Worm (Caenorhabditis elegans) whole organism, L4 larva: ENCODE results near the gene vps-52.

ENCODE experiments used
- F26F4.8 ChIP-seq: fragments of 200-800 bp; sonication (Bioruptor generic); conservative IDR thresholded peaks from 2 replicates; pipeline ENCODE4 v1.3.6; 2022; ENCODE audit warnings: missing genetic modification characterization, missing compliant biosample characterization
- F49E8.2 ChIP-seq: sonication (generic microtip); optimal IDR thresholded peaks from 2 replicates; lab custom pipeline; 2016; ENCODE audit warnings: missing compliant biosample characterization, mild to moderate bottlenecking, missing genetic modification characterization, borderline replicate concordance
- R02D3.7 ChIP-seq: fragments of 150-350 bp; sonication (generic microtip); optimal IDR thresholded peaks from 3 replicates; lab custom pipeline; 2014; ENCODE audit warnings: missing biosample characterization, missing genetic modification characterization
- Y105C5A.15 ChIP-seq: fragments of 200-800 bp; sonication (Bioruptor generic); IDR thresholded peaks from 2 replicates; pipeline ENCODE4 v1.3.6; 2022; ENCODE audit warnings: missing genetic modification characterization, missing compliant biosample characterization
- Y5F2A.4 ChIP-seq: fragments of 200-800 bp; sonication (Bioruptor generic); optimal IDR thresholded peaks from 2 replicates; lab custom pipeline; 2018; ENCODE audit warnings: mild to moderate bottlenecking, missing genetic modification characterization, missing compliant biosample characterization
- aha-1 ChIP-seq: fragments of 150-350 bp; peaks from one replicate; lab custom pipeline; 2014; ENCODE audit warnings: missing biosample characterization, missing genetic modification characterization
- ama-1 ChIP-seq: fragments of 150-350 bp; optimal IDR thresholded peaks from 2 replicates; lab custom pipeline; 2014; ENCODE audit warnings: inconsistent platforms, mixed read lengths
- ceh-28 ChIP-seq: fragments of 150-350 bp; optimal IDR thresholded peaks from 2 replicates; lab custom pipeline; 2014; ENCODE audit warnings: missing biosample characterization, missing genetic modification reagents, missing genetic modification characterization
- ceh-44 ChIP-seq: fragments of 200-800 bp; sonication (Bioruptor generic); IDR thresholded peaks from 2 replicates; pipeline ENCODE4 v1.3.6; 2022; ENCODE audit warnings: missing genetic modification reagents, missing genetic modification characterization, missing compliant biosample characterization
- ces-1 ChIP-seq: fragments of 150-350 bp; sonication (generic microtip); optimal IDR thresholded peaks from 4 replicates; lab custom pipeline; 2014; ENCODE audit warnings: missing biosample characterization, missing genetic modification reagents, missing genetic modification characterization
- daf-16 ChIP-seq, 3 experiments: sonication (generic microtip); optimal IDR thresholded peaks; 2 replicates each; lab custom pipeline; 2016 to 2017; ENCODE audit warnings: missing genetic modification characterization in 3 of 3, missing genetic modification reagents in 3 of 3, mild to moderate bottlenecking in 2 of 3, missing compliant biosample characterization in 2 of 3, missing biosample characterization in 1 of 3, moderate library complexity in 1 of 3
- dmd-6 ChIP-seq: fragments of 200-800 bp; sonication (Bioruptor generic); IDR thresholded peaks from 2 replicates; pipeline ENCODE4 v1.3.6; 2022; ENCODE audit warnings: missing genetic modification reagents, missing genetic modification characterization, missing compliant biosample characterization
- dmd-9 ChIP-seq: fragments of 200-800 bp; sonication (Bioruptor generic); IDR thresholded peaks from 2 replicates; pipeline ENCODE4 v1.3.6; 2022; ENCODE audit warnings: missing genetic modification reagents, missing genetic modification characterization, missing compliant biosample characterization
- dpl-1 ChIP-seq: fragments of 150-350 bp; optimal IDR thresholded peaks from 2 replicates; lab custom pipeline; 2014; ENCODE audit warnings: missing biosample characterization, missing genetic modification reagents, missing genetic modification characterization
- dve-1 ChIP-seq: sonication (generic microtip); optimal IDR thresholded peaks from 2 replicates; lab custom pipeline; 2017; ENCODE audit warnings: antibody characterized with exemption, mild to moderate bottlenecking, missing genetic modification characterization, missing compliant biosample characterization; ENCODE audit not compliant: insufficient read depth
- egl-43 ChIP-seq: fragments of 200-800 bp; sonication (Bioruptor generic); IDR thresholded peaks from 2 replicates; pipeline ENCODE4 v1.3.6; 2022; ENCODE audit warnings: missing genetic modification reagents, missing genetic modification characterization, missing compliant biosample characterization
- gei-8 ChIP-seq: fragments of 200-800 bp; sonication (Bioruptor generic); optimal IDR thresholded peaks from 2 replicates; lab custom pipeline; 2018; ENCODE audit warnings: mild to moderate bottlenecking, missing genetic modification characterization, missing compliant biosample characterization
- hlh-11 ChIP-seq: fragments of 200-800 bp; sonication (Bioruptor generic); optimal IDR thresholded peaks from 2 replicates; lab custom pipeline; 2018; ENCODE audit warnings: mild to moderate bottlenecking, missing genetic modification characterization, missing compliant biosample characterization
- hmg-1.1 ChIP-seq: fragments of 200-800 bp; sonication (Bioruptor generic); IDR thresholded peaks from 2 replicates; pipeline ENCODE4 v1.3.6; 2022; ENCODE audit warnings: missing genetic modification reagents, missing genetic modification characterization, missing compliant biosample characterization
- jun-1 ChIP-seq: fragments of 150-350 bp; optimal IDR thresholded peaks from 2 replicates; lab custom pipeline; 2014; ENCODE audit warnings: missing biosample characterization, missing genetic modification reagents, missing genetic modification characterization
- lin-1 ChIP-seq: fragments of 200-800 bp; sonication (Bioruptor generic); IDR thresholded peaks from 2 replicates; pipeline ENCODE4 v1.3.6; 2022; ENCODE audit warnings: missing genetic modification reagents, missing genetic modification characterization, missing compliant biosample characterization
- lin-13 ChIP-seq: fragments of 150-350 bp; optimal IDR thresholded peaks from 2 replicates; lab custom pipeline; 2014; ENCODE audit warnings: missing biosample characterization, missing genetic modification reagents, missing genetic modification characterization
- lsy-2 ChIP-seq, 2 experiments: fragments of 150-350 bp in 1 of 2; sonication (generic microtip) in 1 of 2; optimal IDR thresholded peaks; 2 replicates each; lab custom pipeline; 2014 to 2017; ENCODE audit warnings: missing biosample characterization in 2 of 2, missing genetic modification characterization in 2 of 2
- madf-9 ChIP-seq: fragments of 200-800 bp; sonication (Bioruptor generic); conservative IDR thresholded peaks from 2 replicates; pipeline ENCODE4 v1.3.6; 2022; ENCODE audit warnings: missing genetic modification reagents, missing genetic modification characterization, missing compliant biosample characterization
- mdl-1 ChIP-seq, 2 experiments: fragments of 150-350 bp in 1 of 2; sonication (generic microtip) in 1 of 2; optimal IDR thresholded peaks; 2 replicates each; lab custom pipeline; 2014 to 2017; ENCODE audit warnings: missing biosample characterization in 2 of 2, missing genetic modification characterization in 2 of 2
- mxl-2 ChIP-seq: fragments of 200-800 bp; sonication (Bioruptor generic); conservative IDR thresholded peaks from 2 replicates; pipeline ENCODE4 v1.3.6; 2022; ENCODE audit warnings: missing genetic modification reagents, missing genetic modification characterization, missing compliant biosample characterization
- mxl-3 ChIP-seq: fragments of 200-800 bp; sonication (Bioruptor generic); optimal IDR thresholded peaks from 2 replicates; lab custom pipeline; 2018; ENCODE audit warnings: mild to moderate bottlenecking, missing genetic modification characterization, missing compliant biosample characterization
- nhr-10 ChIP-seq: fragments of 150-350 bp; optimal IDR thresholded peaks from 2 replicates; lab custom pipeline; 2014; ENCODE audit warnings: missing biosample characterization, missing genetic modification characterization
- nhr-11 ChIP-seq: fragments of 150-350 bp; optimal IDR thresholded peaks from 2 replicates; lab custom pipeline; 2014; ENCODE audit warnings: missing biosample characterization, missing genetic modification characterization
- nhr-111 ChIP-seq: fragments of 200-800 bp; sonication (Bioruptor generic); optimal IDR thresholded peaks from 2 replicates; lab custom pipeline; 2018; ENCODE audit warnings: mild to moderate bottlenecking, missing genetic modification characterization, missing compliant biosample characterization
- nhr-41 ChIP-seq: fragments of 200-800 bp; sonication (Bioruptor generic); IDR thresholded peaks from 2 replicates; pipeline ENCODE4 v1.3.6; 2022; ENCODE audit warnings: missing genetic modification reagents, missing genetic modification characterization, missing compliant biosample characterization
- nhr-77 ChIP-seq: fragments of 150-350 bp; optimal IDR thresholded peaks from 2 replicates; lab custom pipeline; 2014; ENCODE audit warnings: missing biosample characterization, missing genetic modification characterization
- pha-4 ChIP-seq, 2 experiments: fragments of 150-350 bp in 1 of 2; fragments of 200-800 bp in 1 of 2; sonication (Bioruptor generic) in 1 of 2; IDR thresholded peaks in 1 of 2; optimal IDR thresholded peaks in 1 of 2; 2 replicates each; pipeline versions ENCODE4 v1.3.6 to Lab custom; 2014 to 2022; ENCODE audit warnings: missing genetic modification characterization in 2 of 2, missing genetic modification reagents in 2 of 2, missing biosample characterization in 1 of 2, missing compliant biosample characterization in 1 of 2
- php-3 ChIP-seq: fragments of 200-800 bp; sonication (Bioruptor generic); IDR thresholded peaks from 2 replicates; pipeline ENCODE4 v1.3.6; 2022; ENCODE audit warnings: missing genetic modification reagents, missing genetic modification characterization, missing compliant biosample characterization
- pqm-1 ChIP-seq: sonication (generic microtip); optimal IDR thresholded peaks from 2 replicates; lab custom pipeline; 2017; ENCODE audit warnings: missing biosample characterization, missing genetic modification characterization
- skn-1 ChIP-seq: fragments of 150-350 bp; optimal IDR thresholded peaks from 2 replicates; lab custom pipeline; 2014; ENCODE audit warnings: missing biosample characterization, missing genetic modification characterization
- snpc-1.2 ChIP-seq: fragments of 200-800 bp; sonication (Bioruptor generic); IDR thresholded peaks from 2 replicates; pipeline ENCODE4 v1.3.6; 2022; ENCODE audit warnings: missing genetic modification reagents, missing genetic modification characterization, missing compliant biosample characterization
- snpc-4 ChIP-seq: fragments of 150-350 bp; optimal IDR thresholded peaks from 2 replicates; lab custom pipeline; 2014; ENCODE audit warnings: missing biosample characterization, missing genetic modification characterization
- tra-1 ChIP-seq: fragments of 200-800 bp; sonication (Bioruptor generic); IDR thresholded peaks from 2 replicates; pipeline ENCODE4 v1.3.6; 2022; ENCODE audit warnings: missing genetic modification reagents, missing genetic modification characterization, missing compliant biosample characterization
- unc-62 ChIP-seq, 3 experiments: fragments of 150-350 bp in 1 of 3; sonication (generic microtip); optimal IDR thresholded peaks in 2 of 3; peaks in 1 of 3; 1 replicate in 1 of 3; 2 replicates in 2 of 3; lab custom pipeline; 2014 to 2017; ENCODE audit warnings: missing biosample characterization in 3 of 3, missing genetic modification characterization in 3 of 3, missing genetic modification reagents in 3 of 3, missing genotype in 1 of 3
- zag-1 ChIP-seq: fragments of 150-350 bp; optimal IDR thresholded peaks from 2 replicates; lab custom pipeline; 2014; ENCODE audit warnings: missing biosample characterization, missing genetic modification characterization
- zip-11 ChIP-seq: fragments of 200-800 bp; sonication (Bioruptor generic); IDR thresholded peaks from 2 replicates; pipeline ENCODE4 v1.3.6; 2022; ENCODE audit warnings: missing genetic modification characterization, missing compliant biosample characterization
- zip-2 ChIP-seq: fragments of 150-350 bp; optimal IDR thresholded peaks from 2 replicates; lab custom pipeline; 2014; ENCODE audit warnings: missing biosample characterization, missing genetic modification characterization
- ztf-11 ChIP-seq: fragments of 150-350 bp; optimal IDR thresholded peaks from 2 replicates; lab custom pipeline; 2014; ENCODE audit warnings: missing biosample characterization, missing genetic modification characterization

vps-52 gene

ce11 chrX:7573172-7573571, 8.0 kb downstream of the vps-52 start:
- TF ChIP-seq aha-1 (tag; lab: Kevin White, UChicago) (peak; percentile 5), Y5F2A.4 (GFP tag; lab: Kevin White, UChicago) (no peak)

DNA sequence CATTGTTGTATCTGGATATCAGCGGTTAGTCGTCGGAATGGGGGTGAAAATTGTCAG, 8.3 kb downstream of the vps-52 start, which contains the start of the genes unc-98 and F08C6.18:
Gene unc-98 (minus strand): TSS at position 48 of the 57 bp plus-strand sequence.
Gene F08C6.18 (minus strand): TSS at position 57 of the 57 bp plus-strand sequence.
- TF ChIP-seq nhr-77 (tag; lab: Kevin White, UChicago) (no peak), madf-9 (GFP tag; lab: Robert Waterston, UW) (no peak), F49E8.2 (no peak), dmd-9 (GFP tag; lab: Robert Waterston, UW) (no peak), unc-62 (GFP tag; optimal IDR thresholded peaks at IDR 0.05 in 1 of 2; lab: Kevin White, UChicago) (no peak), unc-62 (tag; optimal IDR thresholded peaks at IDR 0.05; lab: Kevin White, UChicago) (no peak), gei-8 (no peak)

DNA sequence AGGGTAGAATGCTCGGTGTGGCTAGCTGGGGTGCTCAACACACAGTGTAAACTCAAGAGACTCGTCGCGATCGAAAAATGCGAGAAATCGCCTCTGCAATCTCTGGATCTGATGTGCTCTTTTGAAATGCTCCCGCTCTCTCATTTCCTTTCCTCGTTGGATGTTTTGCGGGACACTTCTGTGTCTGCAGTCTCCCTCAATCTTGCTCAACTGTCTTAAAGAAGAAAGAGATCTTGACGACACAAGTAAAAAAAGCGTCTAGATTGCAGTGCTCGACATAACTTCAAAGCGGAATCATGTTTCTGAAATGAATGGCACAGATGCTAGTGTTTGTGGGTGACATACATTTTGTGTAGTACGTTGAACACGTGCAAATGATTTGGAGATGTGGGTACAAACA, 8.5 kb downstream of the vps-52 start:
- TF ChIP-seq ceh-44 (GFP tag; lab: Robert Waterston, UW) (no peak), lin-13 (no peak), ztf-11 (tag; lab: Kevin White, UChicago) (no peak), egl-43 (GFP tag; lab: Robert Waterston, UW) (no peak), dve-1 (tag; lab: Kevin White, UChicago) (no peak), R02D3.7 (tag; lab: Kevin White, UChicago) (no peak), daf-16 (GFP tag; optimal IDR thresholded peaks at IDR 0.05; lab: Kevin White, UChicago) (peak in 1 of 2 experiments; percentile 45), daf-16 (tag; optimal IDR thresholded peaks at IDR 0.05; lab: Kevin White, UChicago) (no peak), jun-1 (no peak), pqm-1 (tag; lab: Kevin White, UChicago) (no peak), hlh-11 (tag; lab: Kevin White, UChicago) (peak; percentile 45), hmg-1.1 (GFP tag; lab: Robert Waterston, UW) (peak; percentile 37; the same call in 1 of the 2 replicates), madf-9 (GFP tag; lab: Robert Waterston, UW) (no peak; the same call in 1 of the 2 replicates), nhr-11 (tag; lab: Kevin White, UChicago) (peak; percentile 51), mxl-2 (no peak)
- TF ChIP-seq, all 104 proteins: peak for 4

ce11 chrX:7575939-7576338, 10.8 kb downstream of the vps-52 start:
- TF ChIP-seq hlh-11 (tag; lab: Kevin White, UChicago) (peak; percentile 76), dve-1 (tag; lab: Kevin White, UChicago) (peak; percentile 76), mdl-1 (tag; optimal IDR thresholded peaks at IDR 0.05; lab: Kevin White, UChicago) (peak in 1 of 2 experiments; percentile 41), php-3 (GFP tag; lab: Robert Waterston, UW) (peak; percentile 61), nhr-77 (tag; lab: Kevin White, UChicago) (peak; percentile 17), F26F4.8 (no peak), dpl-1 (GFP tag; lab: Kevin White, UChicago) (no peak), dmd-6 (peak; percentile 86), Y105C5A.15 (GFP tag; lab: Robert Waterston, UW) (no peak), nhr-111 (GFP tag; lab: Kevin White, UChicago) (no peak), ceh-28 (tag; lab: Kevin White, UChicago) (no peak), pha-4 (GFP tag; IDR thresholded peaks at IDR 0.05; lab: Robert Waterston, UW) (no peak), pha-4 (tag; optimal IDR thresholded peaks at IDR 0.05; lab: Kevin White, UChicago) (no peak), nhr-11 (tag; lab: Kevin White, UChicago) (peak; percentile 33), hmg-1.1 (GFP tag; lab: Robert Waterston, UW) (no peak), zip-11 (no peak), lin-1 (GFP tag; lab: Robert Waterston, UW) (peak; percentile 38; the same call in 1 of the 2 replicates), unc-62 (GFP tag; optimal IDR thresholded peaks at IDR 0.05 in 1 of 2; lab: Kevin White, UChicago) (peak in 1 of 2 experiments; percentile 98), unc-62 (tag; optimal IDR thresholded peaks at IDR 0.05; lab: Kevin White, UChicago) (no peak), mxl-3 (GFP tag; lab: Kevin White, UChicago) (peak; percentile 31), nhr-10 (tag; lab: Kevin White, UChicago) (no peak), ama-1 (lab: Kevin White, UChicago) (no peak), zag-1 (no peak), zip-2 (tag; lab: Kevin White, UChicago) (no peak), aha-1 (tag; lab: Kevin White, UChicago) (no peak), tra-1 (GFP tag; lab: Robert Waterston, UW) (peak; percentile 80), lsy-2 (tag; optimal IDR thresholded peaks at IDR 0.05; lab: Kevin White, UChicago) (peak in 1 of 2 experiments; percentile 5), ces-1 (GFP tag; lab: Kevin White, UChicago) (no peak), pqm-1 (tag; lab: Kevin White, UChicago) (peak; percentile 97), skn-1 (tag; lab: Kevin White, UChicago) (no peak), nhr-41 (GFP tag; lab: Robert Waterston, UW) (0 out of 2 replicates have a peak, but pooled peaks have one; percentile 56), snpc-1.2 (GFP tag; lab: Robert Waterston, UW) (no peak), snpc-4 (tag; lab: Kevin White, UChicago) (no peak), daf-16 (GFP tag; optimal IDR thresholded peaks at IDR 0.05; lab: Kevin White, UChicago) (no peak), daf-16 (tag; optimal IDR thresholded peaks at IDR 0.05; lab: Kevin White, UChicago) (peak; percentile 87)
